Worm (Caenorhabditis elegans) whole organism, L4/young adult: Measurements from ENCODE around the gene trpp-4.

Experiments used
- dao-5 ChIP-seq: sonication (generic microtip); optimal IDR thresholded peaks from 2 replicates; lab custom pipeline; 2016; ENCODE audit warnings: missing genotype, missing genetic modification characterization, moderate library complexity, missing compliant biosample characterization
- him-1 ChIP-seq: sonication (generic microtip); optimal IDR thresholded peaks from 2 replicates; lab custom pipeline; 2016; ENCODE audit warnings: missing genotype, missing genetic modification reagents, missing genetic modification characterization, missing compliant biosample characterization

DNA sequence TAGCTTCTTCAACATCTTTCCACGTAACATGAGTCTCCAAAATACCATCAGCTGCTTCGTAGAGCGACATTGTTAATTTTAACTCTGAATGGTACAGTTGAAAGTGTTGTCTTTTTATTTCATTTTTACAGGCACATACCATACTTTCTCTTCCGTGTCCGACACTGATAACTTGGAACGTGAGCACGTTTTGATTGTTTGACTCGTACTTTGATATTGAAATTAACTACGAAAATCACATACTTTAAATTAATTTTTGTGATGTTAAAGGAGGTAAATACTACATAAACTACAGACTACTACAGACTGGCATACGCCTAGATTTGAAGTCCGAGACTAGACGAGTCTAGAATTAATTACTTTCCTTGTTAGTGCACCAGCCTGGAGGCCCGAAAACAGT, 21.8 kb upstream of the trpp-4 start, which contains the start of gene E02C12.10:
- no peak for TF ChIP-seq him-1
- TF ChIP-seq dao-5 = no peak
